Fruit fly (Drosophila melanogaster) whole organism, prepupa: ENCODE results near the gene CG9643.

ENCODE experiments used
- Blimp-1 ChIP-seq: fragments of 200-800 bp; sonication (Bioruptor generic); optimal IDR thresholded peaks from 3 replicates; lab custom pipeline; 2017; ENCODE audit warnings: missing biosample characterization, missing genetic modification characterization, mild to moderate bottlenecking, moderate library complexity, missing genetic modification reagents
- CG10631 ChIP-seq: fragments of 200-800 bp; sonication (Bioruptor generic); optimal IDR thresholded peaks from 2 replicates; lab custom pipeline; 2016; ENCODE audit warnings: missing biosample characterization, missing genetic modification characterization
- CG10669 ChIP-seq: fragments of 200-800 bp; sonication (Bioruptor generic); optimal IDR thresholded peaks from 3 replicates; lab custom pipeline; 2018; ENCODE audit warnings: missing biosample characterization, mild to moderate bottlenecking, missing genetic modification characterization, moderate library complexity
- CG11294 ChIP-seq: fragments of 200-800 bp; sonication (Bioruptor generic); IDR thresholded peaks from 2 replicates; pipeline ENCODE4 v1.3.6; 2022; ENCODE audit warnings: missing biosample characterization, missing genetic modification characterization
- CG11762 ChIP-seq: fragments of 200-800 bp; sonication (Bioruptor generic); optimal IDR thresholded peaks from 3 replicates; lab custom pipeline; 2016; ENCODE audit warnings: missing biosample characterization, missing genetic modification characterization; ENCODE audit not compliant: insufficient read depth
- CG11902 ChIP-seq: fragments of 200-800 bp; sonication (Bioruptor generic); optimal IDR thresholded peaks from 3 replicates; lab custom pipeline; 2016; ENCODE audit warnings: missing biosample characterization, missing genetic modification characterization
- CG3032 ChIP-seq: fragments of 200-800 bp; optimal IDR thresholded peaks from 2 replicates; lab custom pipeline; 2019; ENCODE audit warnings: missing biosample characterization, mild to moderate bottlenecking, missing genetic modification characterization, moderate library complexity
- CG32006 ChIP-seq: fragments of 200-800 bp; sonication (Bioruptor generic); optimal IDR thresholded peaks from 3 replicates; lab custom pipeline; 2017; ENCODE audit warnings: missing biosample characterization, mild to moderate bottlenecking, missing genetic modification characterization
- CG3919 ChIP-seq: fragments of 200-800 bp; sonication (Bioruptor generic); optimal IDR thresholded peaks from 3 replicates; lab custom pipeline; 2016; ENCODE audit warnings: missing biosample characterization, missing genetic modification characterization
- CG4318 ChIP-seq: fragments of 200-800 bp; sonication (Bioruptor generic); optimal IDR thresholded peaks from 3 replicates; lab custom pipeline; 2017; ENCODE audit warnings: missing biosample characterization, mild to moderate bottlenecking, missing genetic modification characterization
- CG6276 ChIP-seq: fragments of 200-800 bp; sonication (Bioruptor generic); optimal IDR thresholded peaks from 2 replicates; lab custom pipeline; 2017; ENCODE audit warnings: missing biosample characterization, mild to moderate bottlenecking, missing genetic modification characterization
- CG6792 ChIP-seq: fragments of 200-800 bp; sonication (Bioruptor generic); optimal IDR thresholded peaks from 3 replicates; lab custom pipeline; 2016; ENCODE audit warnings: missing biosample characterization, missing genetic modification characterization
- CG6808 ChIP-seq: fragments of 200-800 bp; sonication (Bioruptor generic); optimal IDR thresholded peaks from 3 replicates; lab custom pipeline; 2017; ENCODE audit warnings: missing biosample characterization, missing genetic modification characterization, mild to moderate bottlenecking, moderate library complexity, missing genetic modification reagents
- CG6854 ChIP-seq: fragments of 200-800 bp; sonication (Bioruptor generic); optimal IDR thresholded peaks from 2 replicates; lab custom pipeline; 2017; ENCODE audit warnings: missing biosample characterization, mild to moderate bottlenecking, missing genetic modification characterization
- CG7368 ChIP-seq: fragments of 200-800 bp; sonication (Bioruptor generic); optimal IDR thresholded peaks from 3 replicates; lab custom pipeline; 2016; ENCODE audit warnings: missing biosample characterization, missing genetic modification characterization
- CG8632 ChIP-seq: fragments of 200-800 bp; sonication (Bioruptor generic); optimal IDR thresholded peaks from 3 replicates; lab custom pipeline; 2016; ENCODE audit warnings: missing biosample characterization, missing genetic modification characterization
- CG9139 ChIP-seq: fragments of 200-800 bp; sonication (Bioruptor generic); optimal IDR thresholded peaks from 3 replicates; lab custom pipeline; 2017; ENCODE audit warnings: missing biosample characterization, mild to moderate bottlenecking, missing genetic modification characterization
- Eip78C ChIP-seq: fragments of 200-800 bp; sonication (Bioruptor generic); peaks from one replicate; lab custom pipeline; 2016; ENCODE audit warnings: missing biosample characterization, missing genetic modification characterization
- Eip93F ChIP-seq: fragments of 200-800 bp; sonication (Bioruptor generic); optimal IDR thresholded peaks from 2 replicates; lab custom pipeline; 2016; ENCODE audit warnings: missing biosample characterization, mild to moderate bottlenecking, missing genetic modification characterization
- Ets21C ChIP-seq: fragments of 200-800 bp; sonication (Bioruptor generic); optimal IDR thresholded peaks from 3 replicates; lab custom pipeline; 2016; ENCODE audit warnings: missing biosample characterization, missing genetic modification characterization
- Gug ChIP-seq: fragments of 200-800 bp; sonication (Bioruptor generic); IDR thresholded peaks from 2 replicates; pipeline ENCODE4 v1.3.6; 2022; ENCODE audit warnings: missing biosample characterization, missing genetic modification characterization
- Hr39 ChIP-seq: fragments of 200-800 bp; sonication (Bioruptor generic); optimal IDR thresholded peaks from 2 replicates; lab custom pipeline; 2016; ENCODE audit warnings: missing biosample characterization, missing genetic modification characterization
- Hr4 ChIP-seq: fragments of 200-800 bp; sonication (Bioruptor generic); optimal IDR thresholded peaks from 3 replicates; lab custom pipeline; 2016; ENCODE audit warnings: missing biosample characterization, missing genetic modification characterization
- Lpt ChIP-seq: fragments of 200-800 bp; sonication (Bioruptor generic); optimal IDR thresholded peaks from 3 replicates; lab custom pipeline; 2016; ENCODE audit warnings: missing biosample characterization, missing genetic modification characterization
- Met ChIP-seq: fragments of 200-800 bp; sonication (Bioruptor generic); optimal IDR thresholded peaks from 3 replicates; lab custom pipeline; 2016; ENCODE audit warnings: missing biosample characterization, missing genetic modification characterization
- OdsH ChIP-seq: fragments of 200-800 bp; sonication (Bioruptor generic); optimal IDR thresholded peaks from 3 replicates; lab custom pipeline; 2016; ENCODE audit warnings: missing biosample characterization, missing genetic modification characterization
- Sox102F ChIP-seq: fragments of 200-800 bp; sonication (Bioruptor generic); optimal IDR thresholded peaks from 2 replicates; lab custom pipeline; 2016; ENCODE audit warnings: missing biosample characterization, mild to moderate bottlenecking, missing genetic modification characterization
- Sox14 ChIP-seq: fragments of 200-800 bp; sonication (Bioruptor generic); optimal IDR thresholded peaks from 3 replicates; lab custom pipeline; 2016; ENCODE audit warnings: missing biosample characterization, missing genetic modification characterization
- Sox15 ChIP-seq: fragments of 200-800 bp; sonication (Bioruptor generic); optimal IDR thresholded peaks from 3 replicates; lab custom pipeline; 2016; ENCODE audit warnings: missing biosample characterization, missing genetic modification characterization
- acj6 ChIP-seq: fragments of 200-800 bp; sonication (Bioruptor generic); optimal IDR thresholded peaks from 3 replicates; lab custom pipeline; 2016; ENCODE audit warnings: missing biosample characterization, missing genetic modification characterization
- cyc ChIP-seq: fragments of 200-800 bp; sonication (Bioruptor generic); optimal IDR thresholded peaks from 3 replicates; lab custom pipeline; 2016; ENCODE audit warnings: missing biosample characterization, missing genetic modification characterization
- dsx ChIP-seq: fragments of 200-800 bp; optimal IDR thresholded peaks from 3 replicates; lab custom pipeline; 2019; ENCODE audit warnings: missing biosample characterization, mild to moderate bottlenecking, missing genetic modification characterization, moderate library complexity; ENCODE audit not compliant: poor library complexity, severe bottlenecking
- eg ChIP-seq: fragments of 200-800 bp; sonication (Bioruptor generic); IDR thresholded peaks from 3 replicates; pipeline ENCODE4 v1.3.6; 2022; ENCODE audit warnings: missing biosample characterization, missing genetic modification characterization
- esn ChIP-seq: fragments of 200-800 bp; sonication (Bioruptor generic); optimal IDR thresholded peaks from 2 replicates; lab custom pipeline; 2016; ENCODE audit warnings: missing biosample characterization, mild to moderate bottlenecking, missing genetic modification characterization, moderate library complexity
- fd59A ChIP-seq: fragments of 200-800 bp; sonication (Bioruptor generic); optimal IDR thresholded peaks from 2 replicates; lab custom pipeline; 2017; ENCODE audit warnings: missing biosample characterization, mild to moderate bottlenecking, missing genetic modification characterization, missing genetic modification reagents
- fd85E ChIP-seq: fragments of 200-800 bp; sonication (Bioruptor generic); optimal IDR thresholded peaks from 3 replicates; lab custom pipeline; 2016; ENCODE audit warnings: missing biosample characterization, missing genetic modification characterization
- fkh ChIP-seq: fragments of 200-800 bp; sonication (Bioruptor generic); optimal IDR thresholded peaks from 3 replicates; lab custom pipeline; 2017; ENCODE audit warnings: missing biosample characterization, mild to moderate bottlenecking, missing genetic modification characterization, moderate library complexity
- lz ChIP-seq: fragments of 200-800 bp; sonication (Bioruptor generic); optimal IDR thresholded peaks from 3 replicates; lab custom pipeline; 2016; ENCODE audit warnings: missing biosample characterization, missing genetic modification characterization
- net ChIP-seq: fragments of 200-800 bp; sonication (Bioruptor generic); optimal IDR thresholded peaks from 3 replicates; lab custom pipeline; 2016; ENCODE audit warnings: missing biosample characterization, missing genetic modification characterization
- pdm3 ChIP-seq: fragments of 200-800 bp; sonication (Bioruptor generic); optimal IDR thresholded peaks from 3 replicates; lab custom pipeline; 2016; ENCODE audit warnings: missing biosample characterization, missing genetic modification characterization
- salr ChIP-seq, 2 experiments: fragments of 200-800 bp; sonication (Bioruptor generic); optimal IDR thresholded peaks; 3 replicates each; lab custom pipeline; 2016 to 2018; ENCODE audit warnings: missing biosample characterization in 2 of 2, missing genetic modification characterization in 2 of 2, mild to moderate bottlenecking in 1 of 2
- spab ChIP-seq: fragments of 200-800 bp; sonication (Bioruptor generic); optimal IDR thresholded peaks from 2 replicates; lab custom pipeline; 2017; ENCODE audit warnings: missing biosample characterization, mild to moderate bottlenecking, missing genetic modification characterization, missing genetic modification reagents
- ss ChIP-seq, 2 experiments: fragments of 200-800 bp; sonication (Bioruptor generic); optimal IDR thresholded peaks; 2 replicates in 1 of 2; 3 replicates in 1 of 2; lab custom pipeline; 2017 to 2018; ENCODE audit warnings: mild to moderate bottlenecking in 2 of 2, missing biosample characterization in 2 of 2, missing genetic modification characterization in 2 of 2, moderate library complexity in 1 of 2
- svp ChIP-seq: fragments of 200-800 bp; sonication (Bioruptor generic); peaks from one replicate; lab custom pipeline; 2016; ENCODE audit warnings: missing biosample characterization, missing genetic modification characterization
- vri ChIP-seq: fragments of 200-800 bp; sonication (Bioruptor generic); optimal IDR thresholded peaks from 3 replicates; lab custom pipeline; 2016; ENCODE audit warnings: missing biosample characterization, mild to moderate bottlenecking, missing genetic modification characterization

Gene CG9643

DNA sequence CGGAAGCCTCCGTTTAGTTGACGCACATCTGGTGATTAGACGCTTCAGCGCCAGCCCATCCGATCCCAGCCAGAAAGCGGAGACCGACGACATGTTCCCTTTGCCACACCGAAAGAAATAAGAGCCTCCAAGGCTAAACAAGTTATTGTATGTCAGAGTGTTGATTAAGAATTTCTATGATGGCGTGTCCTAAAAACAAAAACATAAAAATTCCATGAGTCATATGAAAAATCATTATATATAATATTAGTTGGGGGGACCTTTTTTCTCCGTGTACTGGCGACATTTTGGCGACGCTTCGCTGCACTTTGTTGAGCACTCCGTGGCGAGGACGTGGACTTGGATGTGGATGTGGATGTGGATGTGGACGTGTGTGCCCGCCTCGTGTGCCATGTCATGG, 33.7 kb upstream of the CG9643 start (continued):
- peak; percentile 72 for TF ChIP-seq CG6276
- TF ChIP-seq net (GFP tag; lab: Kevin White, UChicago): peak; percentile 67
- no peak for TF ChIP-seq OdsH (GFP tag; lab: Kevin White, UChicago)
- TF ChIP-seq CG6854: no peak
- TF ChIP-seq lz (GFP tag; lab: Kevin White, UChicago): peak; percentile 43
- TF ChIP-seq fd85E (GFP tag; lab: Kevin White, UChicago): no peak
- TF ChIP-seq Eip93F (GFP tag; lab: Kevin White, UChicago): no peak
- peak; percentile 83 for TF ChIP-seq Hr4
- no peak for TF ChIP-seq CG6808 (GFP tag; lab: Kevin White, UChicago)
- peak; percentile 42 for TF ChIP-seq svp (GFP tag; lab: Kevin White, UChicago)
- TF ChIP-seq CG3919 (GFP tag; lab: Kevin White, UChicago): peak; percentile 70
- TF ChIP-seq CG11294 (GFP tag; lab: Robert Waterston, UW): peak; percentile 62; the same call in 1 of the 2 replicates
- TF ChIP-seq CG11762: peak; percentile 37
- TF ChIP-seq pdm3 (GFP tag; lab: Kevin White, UChicago): peak; percentile 62
- TF ChIP-seq spab (GFP tag; lab: Kevin White, UChicago): no peak
- TF ChIP-seq cyc (GFP tag; lab: Kevin White, UChicago): peak; percentile 24
- TF ChIP-seq Eip78C (GFP tag; lab: Kevin White, UChicago): peak; percentile 86
- TF ChIP-seq CG32006 (GFP tag; lab: Kevin White, UChicago): peak; percentile 86
- TF ChIP-seq Lpt (GFP tag; lab: Kevin White, UChicago): peak; percentile 71
- peak; percentile 27 for TF ChIP-seq fd59A (GFP tag; lab: Kevin White, UChicago)
- no peak for TF ChIP-seq Blimp-1 (GFP tag; lab: Kevin White, UChicago)
- no peak for TF ChIP-seq CG9139
- TF ChIP-seq CG3032 (tag; lab: Kevin White, UChicago): peak; percentile 33
- TF ChIP-seq, all 60 proteins: peak for 39

DNA sequence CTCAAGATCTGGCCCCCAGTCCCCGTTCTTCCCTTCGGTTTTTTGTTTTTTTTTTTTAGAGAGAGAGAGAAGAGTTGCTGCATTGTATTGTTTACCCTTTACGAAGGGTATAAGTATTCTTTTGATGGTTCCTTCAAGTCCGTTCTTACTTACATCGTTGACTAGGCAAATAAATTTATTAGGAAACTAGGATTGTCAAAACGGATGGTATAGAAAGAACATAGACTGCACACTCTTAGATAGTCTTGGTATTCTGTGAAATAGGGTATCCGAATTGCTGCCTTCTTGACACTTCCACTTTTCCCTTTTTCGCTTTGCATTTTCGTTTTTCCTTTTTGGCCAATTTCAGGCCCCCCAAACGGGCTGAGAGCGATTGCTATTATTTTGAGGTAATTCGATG, 32.4 kb upstream of the CG9643 start:
- TF ChIP-seq Eip78C (GFP tag; lab: Kevin White, UChicago) (peak; percentile 96), Ets21C (GFP tag; lab: Kevin White, UChicago) (peak; percentile 81), CG3919 (GFP tag; lab: Kevin White, UChicago) (peak; percentile 86), vri (GFP tag; lab: Kevin White, UChicago) (peak; percentile 65), CG6854 (peak; percentile 63), acj6 (peak; percentile 83), Sox14 (GFP tag; lab: Kevin White, UChicago) (peak; percentile 80), CG4318 (no peak), pdm3 (GFP tag; lab: Kevin White, UChicago) (peak; percentile 86), CG6808 (GFP tag; lab: Kevin White, UChicago) (peak; percentile 53), CG11294 (GFP tag; lab: Robert Waterston, UW) (no peak), dsx (peak; percentile 76), CG11902 (peak; percentile 77), fkh (no peak), CG10631 (peak; percentile 81), CG3032 (tag; lab: Kevin White, UChicago) (peak; percentile 73), CG8632 (GFP tag; lab: Kevin White, UChicago) (peak; percentile 79), spab (GFP tag; lab: Kevin White, UChicago) (peak; percentile 61), ss (GFP tag; optimal IDR thresholded peaks at IDR 0.05; lab: Kevin White, UChicago) (peak; percentile 45 to 80), CG7368 (GFP tag; lab: Kevin White, UChicago) (peak; percentile 76), Met (GFP tag; lab: Kevin White, UChicago) (peak; percentile 88), CG9139 (peak; percentile 17), Eip93F (GFP tag; lab: Kevin White, UChicago) (peak; percentile 50), Lpt (GFP tag; lab: Kevin White, UChicago) (peak; percentile 23), CG32006 (GFP tag; lab: Kevin White, UChicago) (peak; percentile 47), CG6276 (no peak), OdsH (GFP tag; lab: Kevin White, UChicago) (peak; percentile 77), lz (GFP tag; lab: Kevin White, UChicago) (peak; percentile 85), Gug (GFP tag; lab: Robert Waterston, UW) (no peak), esn (GFP tag; lab: Kevin White, UChicago) (peak; percentile 90), CG10669 (peak; percentile 74), fd85E (GFP tag; lab: Kevin White, UChicago) (peak; percentile 13), Blimp-1 (GFP tag; lab: Kevin White, UChicago) (peak; percentile 62), CG6792 (peak; percentile 82), svp (GFP tag; lab: Kevin White, UChicago) (peak; percentile 94), CG11762 (peak; percentile 62), eg (GFP tag; lab: Robert Waterston, UW) (0 out of 3 replicates have a peak, but pooled peaks have one; percentile 19), Sox102F (GFP tag; lab: Kevin White, UChicago) (peak; percentile 85), Sox15 (peak; percentile 76), Hr39 (peak; percentile 90), fd59A (GFP tag; lab: Kevin White, UChicago) (peak; percentile 71), salr (GFP tag; optimal IDR thresholded peaks at IDR 0.05; lab: Kevin White, UChicago) (peak; percentile 27 to 68)
